Fruit fly (Drosophila melanogaster) whole organism, embryonic: ENCODE measurements around the gene Acbp6.

Source experiments
- Adf1 ChIP-seq: fragments of 200-800 bp; sonication (Bioruptor generic); IDR thresholded peaks from 2 replicates; pipeline ENCODE4 v1.3.6; 2022; ENCODE audit warnings: missing biosample characterization, missing genetic modification characterization
- Aef1 ChIP-seq: fragments of 200-800 bp; sonication (Bioruptor generic); IDR thresholded peaks from 3 replicates; pipeline ENCODE4 v1.3.6; 2022; ENCODE audit warnings: missing biosample characterization, missing genetic modification characterization
- Atf-2 ChIP-seq: fragments of 200-800 bp; sonication (Bioruptor generic); optimal IDR thresholded peaks from 2 replicates; lab custom pipeline; 2016; ENCODE audit warnings: missing biosample characterization, missing genetic modification characterization
- Atf3 ChIP-seq: fragments of 200-800 bp; sonication (Bioruptor generic); optimal IDR thresholded peaks from 3 replicates; lab custom pipeline; 2016; ENCODE audit warnings: missing biosample characterization, missing genetic modification characterization
- CG10431 ChIP-seq: fragments of 200-800 bp; sonication (Bioruptor generic); optimal IDR thresholded peaks from 3 replicates; lab custom pipeline; 2018; ENCODE audit warnings: missing biosample characterization, mild to moderate bottlenecking, missing genetic modification characterization
- CG11723 ChIP-seq: fragments of 200-800 bp; sonication (Bioruptor generic); optimal IDR thresholded peaks from 2 replicates; lab custom pipeline; 2017; ENCODE audit warnings: missing biosample characterization, mild to moderate bottlenecking, missing genetic modification characterization
- CG1233 ChIP-seq: fragments of 200-800 bp; sonication (Bioruptor generic); optimal IDR thresholded peaks from 4 replicates; lab custom pipeline; 2018; ENCODE audit warnings: missing biosample characterization, mild to moderate bottlenecking, missing genetic modification characterization
- CG12391 ChIP-seq: fragments of 200-800 bp; sonication (Bioruptor generic); optimal IDR thresholded peaks from 3 replicates; lab custom pipeline; 2018; ENCODE audit warnings: missing biosample characterization, mild to moderate bottlenecking, missing genetic modification characterization, moderate library complexity
- CG13287 ChIP-seq: fragments of 200-800 bp; sonication (Bioruptor generic); IDR thresholded peaks from 2 replicates; pipeline ENCODE4 v1.3.6; 2022; ENCODE audit warnings: missing biosample characterization, missing genetic modification characterization; ENCODE audit not compliant: partially characterized antibody
- CG13894 ChIP-seq: fragments of 200-800 bp; sonication (Bioruptor generic); optimal IDR thresholded peaks from 3 replicates; lab custom pipeline; 2018; ENCODE audit warnings: missing biosample characterization, mild to moderate bottlenecking, missing genetic modification characterization, moderate library complexity
- CG17186 ChIP-seq: fragments of 200-800 bp; sonication (Bioruptor generic); optimal IDR thresholded peaks from 3 replicates; lab custom pipeline; 2017; ENCODE audit warnings: missing biosample characterization, missing genetic modification reagents, missing genetic modification characterization
- CG17568 ChIP-seq: fragments of 200-800 bp; sonication (Bioruptor generic); optimal IDR thresholded peaks from 2 replicates; lab custom pipeline; 2018; ENCODE audit warnings: missing biosample characterization, mild to moderate bottlenecking, missing genetic modification characterization, moderate library complexity
- CG31365 ChIP-seq: fragments of 200-800 bp; sonication (Bioruptor generic); optimal IDR thresholded peaks from 2 replicates; lab custom pipeline; 2018; ENCODE audit warnings: missing biosample characterization, mild to moderate bottlenecking, missing genetic modification characterization
- CG34376 ChIP-seq: fragments of 200-800 bp; sonication (Bioruptor generic); optimal IDR thresholded peaks from 2 replicates; lab custom pipeline; 2018; ENCODE audit warnings: missing biosample characterization, mild to moderate bottlenecking, missing genetic modification characterization
- CG42726 ChIP-seq: fragments of 200-800 bp; sonication (Bioruptor generic); IDR thresholded peaks from 2 replicates; pipeline ENCODE4 v1.3.6; 2022; ENCODE audit warnings: missing biosample characterization, missing genetic modification characterization; ENCODE audit not compliant: partially characterized antibody
- CG6175 ChIP-seq: fragments of 200-800 bp; sonication (Bioruptor generic); IDR thresholded peaks from 3 replicates; pipeline ENCODE4 v1.3.6; 2022; ENCODE audit warnings: missing biosample characterization, missing genetic modification characterization
- CG7963 ChIP-seq: fragments of 200-800 bp; sonication (Bioruptor generic); IDR thresholded peaks from 3 replicates; pipeline ENCODE4 v1.3.6; 2022; ENCODE audit warnings: missing biosample characterization, missing genetic modification characterization; ENCODE audit not compliant: partially characterized antibody
- CTCF ChIP-seq: fragments of 200-800 bp; sonication (Bioruptor generic); optimal IDR thresholded peaks from 2 replicates; lab custom pipeline; 2017; ENCODE audit warnings: missing biosample characterization, mild to moderate bottlenecking, missing genetic modification characterization, moderate library complexity
- Doc3 ChIP-seq: fragments of 200-800 bp; sonication (Bioruptor generic); IDR thresholded peaks from 3 replicates; pipeline ENCODE4 v1.3.6; 2022; ENCODE audit warnings: missing biosample characterization, missing genetic modification characterization; ENCODE audit not compliant: partially characterized antibody
- Dref ChIP-seq: fragments of 200-800 bp; sonication (Bioruptor generic); IDR thresholded peaks from 2 replicates; pipeline ENCODE4 v1.3.6; 2022; ENCODE audit warnings: missing biosample characterization, missing genetic modification characterization
- Drgx ChIP-seq: fragments of 200-800 bp; sonication (Bioruptor generic); IDR thresholded peaks from 2 replicates; pipeline ENCODE4 v1.3.6; 2022; ENCODE audit warnings: missing biosample characterization, missing genetic modification characterization
- Fer1 ChIP-seq: fragments of 200-800 bp; sonication (Bioruptor generic); optimal IDR thresholded peaks from 2 replicates; lab custom pipeline; 2017; ENCODE audit warnings: missing biosample characterization, mild to moderate bottlenecking, missing genetic modification characterization
- HmgZ ChIP-seq: fragments of 200-800 bp; sonication (Bioruptor generic); optimal IDR thresholded peaks from 2 replicates; lab custom pipeline; 2018; ENCODE audit warnings: missing biosample characterization, mild to moderate bottlenecking, missing genetic modification characterization
- MESR4 ChIP-seq: fragments of 200-800 bp; sonication (Bioruptor generic); optimal IDR thresholded peaks from 2 replicates; lab custom pipeline; 2018; ENCODE audit warnings: missing biosample characterization, mild to moderate bottlenecking, missing genetic modification characterization, moderate library complexity
- Med ChIP-seq: fragments of 200-800 bp; sonication (Bioruptor generic); peaks from one replicate; lab custom pipeline; 2016; ENCODE audit warnings: missing biosample characterization, missing genetic modification characterization, mild to moderate bottlenecking, inconsistent platforms, moderate library complexity
- Scr ChIP-seq: fragments of 200-800 bp; sonication (Bioruptor generic); IDR thresholded peaks from 2 replicates; pipeline ENCODE4 v1.3.6; 2022; ENCODE audit warnings: missing biosample characterization, missing genetic modification characterization; ENCODE audit not compliant: partially characterized antibody
- Ssrp ChIP-seq: fragments of 200-800 bp; sonication (Bioruptor generic); optimal IDR thresholded peaks from 2 replicates; lab custom pipeline; 2018; ENCODE audit warnings: missing biosample characterization, mild to moderate bottlenecking, missing genetic modification characterization, moderate library complexity
- YL-1 ChIP-seq: fragments of 200-800 bp; sonication (Bioruptor generic); optimal IDR thresholded peaks from 3 replicates; lab custom pipeline; 2017; ENCODE audit warnings: missing biosample characterization, mild to moderate bottlenecking, missing genetic modification characterization
- amos ChIP-seq: fragments of 200-800 bp; sonication (Bioruptor generic); IDR thresholded peaks from 2 replicates; pipeline ENCODE4 v1.3.6; 2022; ENCODE audit warnings: missing biosample characterization, missing genetic modification characterization; ENCODE audit not compliant: partially characterized antibody
- ash1 ChIP-seq: fragments of 200-800 bp; sonication (Bioruptor generic); optimal IDR thresholded peaks from 2 replicates; lab custom pipeline; 2018; ENCODE audit warnings: missing biosample characterization, mild to moderate bottlenecking, missing genetic modification characterization
- bbx ChIP-seq: fragments of 200-800 bp; sonication (Bioruptor generic); IDR thresholded peaks from 2 replicates; pipeline ENCODE4 v1.3.6; 2022; ENCODE audit warnings: missing biosample characterization, missing genetic modification characterization; ENCODE audit not compliant: partially characterized antibody
- bowl ChIP-seq: fragments of 200-800 bp; sonication (Bioruptor generic); IDR thresholded peaks from 2 replicates; pipeline ENCODE4 v1.3.6; 2022; ENCODE audit warnings: missing biosample characterization, missing genetic modification characterization
- exex ChIP-seq: fragments of 200-800 bp; sonication (Bioruptor generic); optimal IDR thresholded peaks from 4 replicates; lab custom pipeline; 2018; ENCODE audit warnings: missing biosample characterization, mild to moderate bottlenecking, missing genetic modification characterization, moderate library complexity
- ftz-f1 ChIP-seq: fragments of 200-800 bp; sonication (Bioruptor generic); optimal IDR thresholded peaks from 2 replicates; lab custom pipeline; 2016; ENCODE audit warnings: missing biosample characterization, missing genetic modification characterization
- grn ChIP-seq: fragments of 200-800 bp; sonication (Bioruptor generic); optimal IDR thresholded peaks from 3 replicates; lab custom pipeline; 2017; ENCODE audit warnings: missing biosample characterization, missing genetic modification characterization
- hbn ChIP-seq: fragments of 200-800 bp; sonication (Bioruptor generic); IDR thresholded peaks from 2 replicates; pipeline ENCODE4 v1.3.6; 2022; ENCODE audit warnings: missing biosample characterization, missing genetic modification characterization; ENCODE audit not compliant: partially characterized antibody
- jumu ChIP-seq: fragments of 200-800 bp; sonication (Bioruptor generic); optimal IDR thresholded peaks from 3 replicates; lab custom pipeline; 2016; ENCODE audit warnings: missing biosample characterization, missing genetic modification characterization
- lilli ChIP-seq: fragments of 200-800 bp; sonication (Bioruptor generic); optimal IDR thresholded peaks from 3 replicates; lab custom pipeline; 2016; ENCODE audit warnings: missing biosample characterization, missing genetic modification characterization
- nmo ChIP-seq: fragments of 200-800 bp; sonication (Bioruptor generic); optimal IDR thresholded peaks from 2 replicates; lab custom pipeline; 2018; ENCODE audit warnings: missing biosample characterization, mild to moderate bottlenecking, missing genetic modification characterization, moderate library complexity
- otp ChIP-seq: fragments of 200-800 bp; sonication (Bioruptor generic); IDR thresholded peaks from 3 replicates; pipeline ENCODE4, ENCODE4 v1.3.6; 2022; ENCODE audit warnings: missing biosample characterization, missing genetic modification characterization
- pan ChIP-seq, 4 experiments: fragments of >200 bp in 3 of 4; fragments of 200-800 bp in 1 of 4; sonication (Bioruptor generic) in 1 of 4; optimal IDR thresholded peaks in 3 of 4; IDR thresholded peaks in 1 of 4; 2 replicates each; pipeline versions ENCODE4 v1.3.6 to Lab custom; 2017 to 2022; ENCODE audit warnings: missing biosample characterization in 2 of 4, missing genetic modification characterization in 2 of 4, mixed read lengths in 1 of 4
- pfk ChIP-seq: fragments of 200-800 bp; sonication (Bioruptor generic); optimal IDR thresholded peaks from 2 replicates; lab custom pipeline; 2018; ENCODE audit warnings: missing biosample characterization, mild to moderate bottlenecking, missing genetic modification characterization, moderate library complexity
- pzg ChIP-seq: fragments of 200-800 bp; sonication (Bioruptor generic); optimal IDR thresholded peaks from 3 replicates; lab custom pipeline; 2018; ENCODE audit warnings: missing biosample characterization, mild to moderate bottlenecking, missing genetic modification characterization, moderate library complexity
- sens ChIP-seq: fragments of 200-800 bp; sonication (Bioruptor generic); peaks from one replicate; lab custom pipeline; 2016; ENCODE audit warnings: missing biosample characterization, missing genetic modification characterization
- sob ChIP-seq: fragments of 200-800 bp; sonication (Bioruptor generic); IDR thresholded peaks from 2 replicates; pipeline ENCODE4 v1.3.6; 2022; ENCODE audit warnings: missing biosample characterization, missing genetic modification characterization
- sr ChIP-seq: fragments of 200-800 bp; sonication (Bioruptor generic); IDR thresholded peaks from 3 replicates; pipeline ENCODE4 v1.3.6; 2022; ENCODE audit warnings: missing biosample characterization, missing genetic modification characterization
- tin ChIP-seq: fragments of 200-800 bp; sonication (Bioruptor generic); optimal IDR thresholded peaks from 3 replicates; lab custom pipeline; 2016; ENCODE audit warnings: missing biosample characterization, missing genetic modification characterization
- unc-4 ChIP-seq: fragments of 200-800 bp; sonication (Bioruptor generic); IDR thresholded peaks from 2 replicates; pipeline ENCODE4 v1.3.6; 2022; ENCODE audit warnings: missing biosample characterization, missing genetic modification characterization; ENCODE audit not compliant: partially characterized antibody
- vfl ChIP-seq: fragments of 200-800 bp; sonication (Bioruptor generic); optimal IDR thresholded peaks from 2 replicates; lab custom pipeline; 2016; ENCODE audit warnings: missing biosample characterization, missing genetic modification characterization

The Acbp6 gene

DNA sequence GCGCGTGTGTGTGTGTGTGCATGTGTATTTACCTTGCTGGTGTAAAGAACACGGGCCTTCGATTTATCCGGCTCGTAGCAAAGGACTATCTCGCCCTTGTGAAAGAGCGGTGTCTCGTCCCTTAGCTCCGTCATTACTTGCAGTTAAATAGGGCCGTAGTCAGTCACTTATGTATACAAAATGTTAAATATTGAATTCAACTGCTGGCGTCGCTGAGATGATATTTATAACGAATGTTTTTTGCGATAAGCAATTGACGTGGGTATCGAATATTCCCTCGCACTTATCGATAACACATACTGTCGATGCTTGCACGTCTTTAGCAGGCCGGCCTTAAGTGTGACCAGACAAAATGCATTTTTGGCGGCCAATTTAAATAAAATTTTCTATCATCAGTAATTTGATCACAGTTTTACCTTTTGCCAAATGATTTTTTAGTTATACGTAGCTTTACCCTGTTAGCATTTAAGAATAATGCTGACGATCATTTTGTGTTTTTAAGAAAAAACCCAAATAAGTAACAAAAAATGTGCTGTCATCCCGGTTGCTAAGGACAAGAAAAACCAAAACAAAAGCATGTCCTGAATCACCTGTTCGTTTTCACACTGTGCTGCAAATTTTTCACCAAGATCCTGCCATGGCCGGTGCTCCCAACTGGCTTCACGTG is 3.3 kb upstream of the Acbp6 start, which contains the start of the genes msl-3 and BBS1 (continued):
- TF ChIP-seq MESR4 (GFP tag; lab: Kevin White, UChicago) (peak; percentile 86), unc-4 (GFP tag; lab: Robert Waterston, UW) (peak; percentile 61), CG11723 (GFP tag; lab: Kevin White, UChicago) (no peak), CG13894 (tag; lab: Kevin White, UChicago) (no peak), Atf-2 (GFP tag; lab: Kevin White, UChicago) (no peak), Fer1 (GFP tag; lab: Kevin White, UChicago) (peak; percentile 33), YL-1 (peak; percentile 86), Drgx (GFP tag; lab: Robert Waterston, UW) (no peak), CG12391 (tag; lab: Kevin White, UChicago) (no peak), Dref (GFP tag; lab: Robert Waterston, UW) (peak; percentile 96), Adf1 (GFP tag; lab: Robert Waterston, UW) (peak; percentile 21; the same call in 1 of the 2 replicates), Med (peak; percentile 80), amos (GFP tag; lab: Robert Waterston, UW) (peak; percentile 72), CG17186 (GFP tag; lab: Kevin White, UChicago) (peak; percentile 39), tin (GFP tag; lab: Kevin White, UChicago) (no peak), CG6175 (no peak), sens (GFP tag; lab: Kevin White, UChicago) (peak; percentile 73), sob (GFP tag; lab: Robert Waterston, UW) (peak; percentile 33; the same call in 1 of the 2 replicates), ftz-f1 (GFP tag; lab: Kevin White, UChicago) (peak; percentile 34), Scr (peak; percentile 65), CG17568 (GFP tag; lab: Kevin White, UChicago) (no peak), Doc3 (GFP tag; lab: Robert Waterston, UW) (peak; percentile 51; the same call in 1 of the 3 replicates), ash1 (GFP tag; lab: Kevin White, UChicago) (no peak), CG7963 (GFP tag; lab: Robert Waterston, UW) (peak; percentile 64), jumu (GFP tag; lab: Kevin White, UChicago) (no peak), vfl (GFP tag; lab: Kevin White, UChicago) (no peak), hbn (GFP tag; lab: Robert Waterston, UW) (0 out of 2 replicates have a peak, but pooled peaks have one; percentile 52), sr (GFP tag; lab: Robert Waterston, UW) (no peak), pfk (no peak), grn (no peak), lilli (GFP tag; lab: Kevin White, UChicago) (no peak), Ssrp (tag; lab: Kevin White, UChicago) (no peak), Aef1 (GFP tag; lab: Robert Waterston, UW) (no peak), nmo (GFP tag; lab: Kevin White, UChicago) (peak; percentile 55), CG31365 (tag; lab: Kevin White, UChicago) (no peak), HmgZ (tag; lab: Kevin White, UChicago) (peak; percentile 40), bowl (no peak), pzg (GFP tag; lab: Kevin White, UChicago) (peak; percentile 86), exex (tag; lab: Kevin White, UChicago) (no peak), Atf3 (no peak), CTCF (GFP tag; lab: Kevin White, UChicago) (peak; percentile 4), bbx (GFP tag; lab: Robert Waterston, UW) (peak; percentile 66; the same call in 1 of the 2 replicates), CG10431 (GFP tag; lab: Kevin White, UChicago) (no peak), pan (optimal IDR thresholded peaks at IDR 0.05; lab: Kevin White, UChicago) (no peak), pan (GFP tag; optimal IDR thresholded peaks at IDR 0.05 in 1 of 2, IDR thresholded peaks at IDR 0.05 in 1 of 2) (no peak), otp (GFP tag; lab: Robert Waterston, UW) (no peak), CG13287 (peak; percentile 82), CG1233 (GFP tag; lab: Kevin White, UChicago) (no peak), CG34376 (GFP tag; lab: Kevin White, UChicago) (peak; percentile 7), CG42726 (GFP tag; lab: Robert Waterston, UW) (no peak)
